Worm (Caenorhabditis elegans): ENCODE measurements around the gene ugt-62.
A peak's percentile ranks its signal among the peaks of the same experiment; 100 is the strongest.

The ugt-62 gene

DNA sequence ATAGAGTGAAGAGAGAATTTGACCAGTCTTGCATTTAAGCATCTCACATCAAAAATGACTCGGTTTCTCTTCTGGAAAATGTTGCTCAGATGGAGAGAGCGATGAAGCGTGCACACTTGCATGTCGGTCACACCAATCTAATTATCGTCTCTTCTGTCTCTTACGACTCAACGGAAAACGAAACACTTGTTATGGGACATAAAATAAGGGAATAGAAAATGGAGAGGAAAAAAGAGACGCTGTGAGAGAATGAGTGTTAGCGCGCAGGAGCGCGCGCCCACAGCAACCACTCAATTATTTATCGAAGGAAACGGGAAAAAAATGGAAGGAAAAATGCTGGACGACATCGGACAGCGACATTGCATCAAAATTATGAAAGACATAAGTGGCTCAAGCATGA lies 34.7 kb downstream of the ugt-62 start (continued):
- TF ChIP-seq snpc-4 (tag; optimal IDR thresholded peaks at IDR 0.05) (no peak), hlh-4 (tag; optimal IDR thresholded peaks at IDR 0.05) (no peak), elt-3 (tag; optimal IDR thresholded peaks at IDR 0.05) (no peak), grh-1 (GFP tag; IDR thresholded peaks at IDR 0.05) (no peak), rnt-1 (tag; optimal IDR thresholded peaks at IDR 0.05) (no peak), nhr-28 (tag; optimal IDR thresholded peaks at IDR 0.05) (no peak), lir-3 (tag; optimal IDR thresholded peaks at IDR 0.05; ENCODE audit: poor library complexity) (no peak), nhr-77 (tag; optimal IDR thresholded peaks at IDR 0.05) (no peak), dsc-1 (tag; optimal IDR thresholded peaks at IDR 0.05) (peak; percentile 81), fkh-4 (tag; optimal IDR thresholded peaks at IDR 0.05; ENCODE audit: borderline replicate concordance) (peak; percentile 12), fkh-10 (GFP tag; optimal IDR thresholded peaks at IDR 0.05) (peak; percentile 60), nhr-20 (tag; optimal IDR thresholded peaks at IDR 0.05) (no peak), lsy-2 (tag; optimal IDR thresholded peaks at IDR 0.05) (peak in 1 of 2 experiments; percentile 58), lin-35 (GFP tag; optimal IDR thresholded peaks at IDR 0.05) (peak in 1 of 2 experiments; percentile 34), egl-13 (tag; optimal IDR thresholded peaks at IDR 0.05) (peak; percentile 64), efl-3 (GFP tag; optimal IDR thresholded peaks at IDR 0.05) (no peak), lin-14 (GFP tag; optimal IDR thresholded peaks at IDR 0.05) (peak; percentile 91), snu-23 (GFP tag; optimal IDR thresholded peaks at IDR 0.05) (peak; percentile 32), blmp-1 (tag; optimal IDR thresholded peaks at IDR 0.05) (peak; percentile 20), elt-2 (tag; optimal IDR thresholded peaks at IDR 0.05) (no peak), swsn-7 (tag; optimal IDR thresholded peaks at IDR 0.05) (peak; percentile 36), unc-86 (tag; optimal IDR thresholded peaks at IDR 0.05) (peak; percentile 62), fkh-8 (tag; optimal IDR thresholded peaks at IDR 0.05) (peak; percentile 64), lin-39 (tag; optimal IDR thresholded peaks at IDR 0.05) (no peak), unc-98 (GFP tag; IDR thresholded peaks at IDR 0.05) (no peak), tlp-1 (tag; optimal IDR thresholded peaks at IDR 0.05) (no peak), C04F5.9 (tag; optimal IDR thresholded peaks at IDR 0.05) (no peak), mab-9 (GFP tag; IDR thresholded peaks at IDR 0.05) (no peak), mdl-1 (tag; optimal IDR thresholded peaks at IDR 0.05) (peak in 1 of 2 experiments; percentile 49), lin-15B (tag; optimal IDR thresholded peaks at IDR 0.05) (no peak)

ce11 chrIII:4504934-4505484 lies 35.4 kb downstream of the ugt-62 start:
- TF ChIP-seq mdl-1 (tag; optimal IDR thresholded peaks at IDR 0.05) (peak in 1 of 2 experiments; percentile 7), nhr-85 (tag) (peak; percentile 89), ztf-11 (tag; optimal IDR thresholded peaks at IDR 0.05) (no peak), elt-2 (tag; optimal IDR thresholded peaks at IDR 0.05) (no peak), blmp-1 (tag; optimal IDR thresholded peaks at IDR 0.05) (peak; percentile 45), snu-23 (GFP tag; optimal IDR thresholded peaks at IDR 0.05) (peak; percentile 31), grh-1 (GFP tag; IDR thresholded peaks at IDR 0.05) (peak; percentile 12; the same call in 1 of the 2 replicates), lin-35 (GFP tag; optimal IDR thresholded peaks at IDR 0.05) (peak in 1 of 2 experiments; percentile 18), ztf-4 (tag; optimal IDR thresholded peaks at IDR 0.05) (peak; percentile 10), efl-1 (optimal IDR thresholded peaks at IDR 0.05) (no peak), efl-1 (GFP tag; optimal IDR thresholded peaks at IDR 0.05 in 1 of 2) (peak in 1 of 2 experiments; percentile 76), lin-14 (GFP tag; optimal IDR thresholded peaks at IDR 0.05) (peak; percentile 25), C34B4.2 (tag; optimal IDR thresholded peaks at IDR 0.05) (no peak), jun-1 (tag; optimal IDR thresholded peaks at IDR 0.05) (no peak), mab-9 (GFP tag; IDR thresholded peaks at IDR 0.05) (no peak)

- TF ChIP-seq nhr-237 (tag; optimal IDR thresholded peaks at IDR 0.05), result peak; percentile 29
- peak; percentile 58 for TF ChIP-seq swsn-7 (tag; optimal IDR thresholded peaks at IDR 0.05)
- TF ChIP-seq nhr-71 (tag; optimal IDR thresholded peaks at IDR 0.05), result peak; percentile 71
- no peak for TF ChIP-seq mab-9 (GFP tag; IDR thresholded peaks at IDR 0.05)
- peak; percentile 74 for TF ChIP-seq skn-1 (tag; optimal IDR thresholded peaks at IDR 0.05)
- TF ChIP-seq unc-30 (tag; optimal IDR thresholded peaks at IDR 0.05), result no peak
- no peak for TF ChIP-seq grh-1 (GFP tag; IDR thresholded peaks at IDR 0.05)
- TF ChIP-seq xbp-1 (tag; optimal IDR thresholded peaks at IDR 0.05), result peak; percentile 45
- TF ChIP-seq snu-23 (GFP tag; optimal IDR thresholded peaks at IDR 0.05), result peak; percentile 50
- TF ChIP-seq nhr-28 (tag; optimal IDR thresholded peaks at IDR 0.05), result no peak
- no peak for TF ChIP-seq ztf-4 (tag; optimal IDR thresholded peaks at IDR 0.05)
- TF ChIP-seq sox-4 (tag; optimal IDR thresholded peaks at IDR 0.05), result no peak
- TF ChIP-seq nhr-84 (tag; optimal IDR thresholded peaks at IDR 0.05), result no peak
- TF ChIP-seq fkh-10 (GFP tag; optimal IDR thresholded peaks at IDR 0.05), result peak; percentile 54
- peak; percentile 31 for TF ChIP-seq C16A3.4 (tag; optimal IDR thresholded peaks at IDR 0.05)
- no peak for TF ChIP-seq mef-2 (tag; optimal IDR thresholded peaks at IDR 0.05)
- TF ChIP-seq nhr-20 (tag; optimal IDR thresholded peaks at IDR 0.05), result peak; percentile 25
- peak; percentile 45 for TF ChIP-seq irx-1 (tag; optimal IDR thresholded peaks at IDR 0.05)
- peak; percentile 50 for TF ChIP-seq tbx-2 (tag; optimal IDR thresholded peaks at IDR 0.05)
- no peak for TF ChIP-seq efl-3 (GFP tag; optimal IDR thresholded peaks at IDR 0.05)
- peak; percentile 42 to 49 for TF ChIP-seq efl-1 (optimal IDR thresholded peaks at IDR 0.05)
- TF ChIP-seq efl-1 (GFP tag; optimal IDR thresholded peaks at IDR 0.05 in 1 of 2), result peak in 1 of 2 experiments; percentile 24
- no peak for TF ChIP-seq hpl-2 (GFP tag; optimal IDR thresholded peaks at IDR 0.05)
Observed at ce11 chrIII:4504358-4504757, 36.1 kb downstream of the ugt-62 start.

All from whole organism, L1 larva.